Worm (Caenorhabditis elegans): ENCODE data around the gene R06F6.14.

The R06F6.14 gene

DNA sequence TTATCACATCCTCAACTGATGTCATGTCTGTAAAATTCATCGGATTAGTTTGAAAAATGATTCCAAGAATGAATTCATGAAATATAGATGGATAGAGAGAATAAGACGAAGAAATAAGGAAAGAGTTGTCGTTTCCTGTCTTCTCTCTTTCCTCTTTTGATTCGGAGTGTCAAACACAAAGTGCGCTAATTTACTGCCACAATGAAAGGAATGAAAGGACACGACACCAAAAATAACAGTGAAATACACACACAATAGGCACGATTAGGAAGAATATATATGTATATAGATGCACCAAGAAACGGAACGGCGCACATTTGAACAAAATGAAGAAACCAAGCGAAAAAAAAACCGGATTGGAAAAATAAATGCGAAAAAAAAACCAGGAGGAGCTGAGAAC is 20.0 kb downstream of the R06F6.14 start, which contains the start of gene VM106R.1:
Gene VM106R.1, minus strand, starts transcription at position 101 of the 400 bp plus-strand sequence.
- TF ChIP-seq snpc-4 (tag; optimal IDR thresholded peaks at IDR 0.05) (no peak), ceh-82 (tag; optimal IDR thresholded peaks at IDR 0.05) (no peak), unc-62 (GFP tag; optimal IDR thresholded peaks at IDR 0.05) (no peak), alr-1 (tag; optimal IDR thresholded peaks at IDR 0.05) (no peak), nhr-21 (tag; optimal IDR thresholded peaks at IDR 0.05) (no peak), ztf-4 (tag; optimal IDR thresholded peaks at IDR 0.05) (no peak), lin-11 (tag; optimal IDR thresholded peaks at IDR 0.05) (no peak), skn-1 (tag; optimal IDR thresholded peaks at IDR 0.05) (no peak), dmd-4 (tag; optimal IDR thresholded peaks at IDR 0.05) (no peak), ztf-1 (GFP tag; conservative IDR thresholded peaks at IDR 0.05) (no peak), nhr-237 (tag; optimal IDR thresholded peaks at IDR 0.05) (no peak), sem-4 (tag; optimal IDR thresholded peaks at IDR 0.05) (no peak)

DNA sequence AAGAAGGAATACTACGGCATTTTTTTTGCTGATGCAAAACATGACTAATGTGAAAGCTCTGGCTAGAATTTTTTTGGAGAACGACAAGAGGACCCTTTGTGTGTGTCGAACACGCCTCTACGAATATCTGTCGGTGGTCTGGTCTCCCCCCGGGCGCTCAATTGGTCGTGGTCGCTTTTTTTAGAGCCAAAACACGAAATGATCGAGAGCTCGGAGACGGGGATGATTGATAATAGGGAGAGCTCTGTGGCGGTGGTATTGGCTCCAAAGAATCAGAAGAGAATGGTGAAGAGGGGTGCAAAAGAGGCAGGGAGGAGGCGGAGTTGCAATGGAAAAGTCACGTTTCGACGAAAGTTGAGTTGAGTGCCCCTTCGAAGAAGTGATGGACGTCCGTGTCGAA is 20.5 kb downstream of the R06F6.14 start:
- TF ChIP-seq ztf-4 (tag; optimal IDR thresholded peaks at IDR 0.05) (no peak), nhr-129 (tag; optimal IDR thresholded peaks at IDR 0.05) (no peak), lsy-2 (tag; optimal IDR thresholded peaks at IDR 0.05) (no peak), nhr-25 (tag; optimal IDR thresholded peaks at IDR 0.05) (no peak), ceh-82 (tag; optimal IDR thresholded peaks at IDR 0.05) (no peak), skn-1 (tag; optimal IDR thresholded peaks at IDR 0.05) (no peak), mbf-1 (tag; optimal IDR thresholded peaks at IDR 0.05) (no peak), nhr-12 (tag; optimal IDR thresholded peaks at IDR 0.05) (no peak), F13H6.1 (tag; optimal IDR thresholded peaks at IDR 0.05) (no peak), ztf-1 (GFP tag; conservative IDR thresholded peaks at IDR 0.05) (no peak), mab-5 (tag; optimal IDR thresholded peaks at IDR 0.05) (no peak), nhr-21 (tag; optimal IDR thresholded peaks at IDR 0.05) (no peak), C34F6.9 (tag; optimal IDR thresholded peaks at IDR 0.05) (no peak), unc-55 (GFP tag; optimal IDR thresholded peaks at IDR 0.05) (no peak), alr-1 (tag; optimal IDR thresholded peaks at IDR 0.05) (no peak), mdl-1 (tag; optimal IDR thresholded peaks at IDR 0.05) (no peak), fos-1 (tag; optimal IDR thresholded peaks at IDR 0.05) (no peak)

ce11 chrII:10834717-10835116 is 25.6 kb downstream of the R06F6.14 start:
- no peak for TF ChIP-seq nhr-6 (tag; optimal IDR thresholded peaks at IDR 0.05)
- TF ChIP-seq ceh-16 (tag; optimal IDR thresholded peaks at IDR 0.05), result no peak
- no peak for TF ChIP-seq ceh-82 (tag; optimal IDR thresholded peaks at IDR 0.05)
- TF ChIP-seq C34F6.9 (tag; optimal IDR thresholded peaks at IDR 0.05), result no peak
- TF ChIP-seq skn-1 (tag; optimal IDR thresholded peaks at IDR 0.05), result no peak
- TF ChIP-seq ztf-4 (tag; optimal IDR thresholded peaks at IDR 0.05), result no peak
- no peak for TF ChIP-seq ztf-1 (GFP tag; conservative IDR thresholded peaks at IDR 0.05)
- no peak for TF ChIP-seq nhr-21 (tag; optimal IDR thresholded peaks at IDR 0.05)
- no peak for TF ChIP-seq nhr-12 (tag; optimal IDR thresholded peaks at IDR 0.05)
- TF ChIP-seq lsy-2 (tag; optimal IDR thresholded peaks at IDR 0.05), result no peak
- TF ChIP-seq nhr-25 (tag; optimal IDR thresholded peaks at IDR 0.05), result no peak
- no peak for TF ChIP-seq mdl-1 (tag; optimal IDR thresholded peaks at IDR 0.05)
- TF ChIP-seq alr-1 (tag; optimal IDR thresholded peaks at IDR 0.05), result no peak
- TF ChIP-seq blmp-1 (tag; optimal IDR thresholded peaks at IDR 0.05; ENCODE audit: insufficient read depth), result no peak
- no peak for TF ChIP-seq nhr-23 (tag; optimal IDR thresholded peaks at IDR 0.05)
- no peak for TF ChIP-seq zag-1 (tag; optimal IDR thresholded peaks at IDR 0.05)
- no peak for TF ChIP-seq aly-2 (tag; optimal IDR thresholded peaks at IDR 0.05)
- TF ChIP-seq ama-1 (optimal IDR thresholded peaks at IDR 0.05), result no peak

- TF ChIP-seq mdl-1 (tag; optimal IDR thresholded peaks at IDR 0.05), result no peak
- TF ChIP-seq F13H6.1 (tag; optimal IDR thresholded peaks at IDR 0.05), result no peak
- no peak for TF ChIP-seq lin-11 (tag; optimal IDR thresholded peaks at IDR 0.05)
- no peak for TF ChIP-seq dmd-4 (tag; optimal IDR thresholded peaks at IDR 0.05)
- no peak for TF ChIP-seq blmp-1 (tag; optimal IDR thresholded peaks at IDR 0.05; ENCODE audit: insufficient read depth)
- TF ChIP-seq alr-1 (tag; optimal IDR thresholded peaks at IDR 0.05), result no peak
- no peak for TF ChIP-seq R02D3.7 (tag; optimal IDR thresholded peaks at IDR 0.05)
- no peak for TF ChIP-seq ztf-4 (tag; optimal IDR thresholded peaks at IDR 0.05)
- no peak for TF ChIP-seq ztf-1 (GFP tag; conservative IDR thresholded peaks at IDR 0.05)
- no peak for TF ChIP-seq nhr-11 (tag; optimal IDR thresholded peaks at IDR 0.05)
- no peak for TF ChIP-seq aly-2 (tag; optimal IDR thresholded peaks at IDR 0.05)
- TF ChIP-seq nhr-25 (tag; optimal IDR thresholded peaks at IDR 0.05), result no peak
- no peak for TF ChIP-seq ZK546.5 (tag; optimal IDR thresholded peaks at IDR 0.05)
- TF ChIP-seq crh-2 (tag; optimal IDR thresholded peaks at IDR 0.05), result no peak
- no peak for TF ChIP-seq egl-27 (tag; optimal IDR thresholded peaks at IDR 0.05)
- no peak for TF ChIP-seq nhr-23 (tag; optimal IDR thresholded peaks at IDR 0.05)
- TF ChIP-seq fos-1 (tag; optimal IDR thresholded peaks at IDR 0.05), result no peak
- no peak for TF ChIP-seq sem-4 (tag; optimal IDR thresholded peaks at IDR 0.05)
These were observed 29.5 kb downstream of the R06F6.14 start for ce11 chrII:10838550-10838949.

Measured in whole organism, L2 larva.